Worm (Caenorhabditis elegans) whole organism, late embryonic: ENCODE results near the gene F36D3.14.

Experiments
- T23F11.4 ChIP-seq: fragments of 200-800 bp; sonication (Bioruptor generic); optimal IDR thresholded peaks from 2 replicates; lab custom pipeline; 2018; ENCODE audit warnings: mild to moderate bottlenecking, missing genetic modification characterization, missing compliant biosample characterization
- ama-1 ChIP-seq: fragments of 150-350 bp; optimal IDR thresholded peaks from 2 replicates; lab custom pipeline; 2014
- ceh-14 ChIP-seq: sonication (generic microtip); optimal IDR thresholded peaks from 2 replicates; lab custom pipeline; 2016; ENCODE audit warnings: missing genotype, missing genetic modification characterization, missing compliant biosample characterization
- che-1 ChIP-seq: sonication (generic microtip); optimal IDR thresholded peaks from 2 replicates; lab custom pipeline; 2016; ENCODE audit warnings: mild to moderate bottlenecking, missing genetic modification characterization, missing compliant biosample characterization
- elt-2 ChIP-seq: sonication (generic microtip); optimal IDR thresholded peaks from 2 replicates; lab custom pipeline; 2016; ENCODE audit warnings: missing genetic modification reagents, missing genetic modification characterization, missing compliant biosample characterization
- pqm-1 ChIP-seq: sonication (generic microtip); optimal IDR thresholded peaks from 2 replicates; lab custom pipeline; 2016; ENCODE audit warnings: missing genetic modification characterization, missing compliant biosample characterization

- TF ChIP-seq che-1 (tag; lab: Kevin White, UChicago) (no peak), ama-1 (lab: Kevin White, UChicago) (no peak), ceh-14 (tag; lab: Kevin White, UChicago) (no peak), elt-2 (no peak), T23F11.4 (GFP tag; lab: Kevin White, UChicago) (no peak), pqm-1 (tag; lab: Kevin White, UChicago) (no peak)
Measured at ce11 chrV:16540657-16541056, 37.6 kb upstream of the F36D3.14 start.
